Worm (Caenorhabditis elegans) whole organism, midembryonic: Measurements from ENCODE around the gene F35H12.1.

ENCODE experiments used
- T22C8.4 ChIP-seq: fragments of 200-800 bp; sonication (Bioruptor generic); IDR thresholded peaks from 2 replicates; pipeline ENCODE4 v1.3.6; 2022; ENCODE audit warnings: missing genetic modification characterization, missing compliant biosample characterization
- cog-1 ChIP-seq: sonication (generic microtip); optimal IDR thresholded peaks from 2 replicates; lab custom pipeline; 2016; ENCODE audit warnings: missing genetic modification characterization, missing compliant biosample characterization
- flt-1 ChIP-seq: fragments of 200-800 bp; sonication (Bioruptor generic); IDR thresholded peaks from 2 replicates; pipeline ENCODE4 v1.3.6; 2022; ENCODE audit warnings: missing genetic modification characterization, missing compliant biosample characterization
- klf-2 ChIP-seq: fragments of 200-800 bp; sonication (Bioruptor generic); conservative IDR thresholded peaks from 2 replicates; pipeline ENCODE4 v1.3.6; 2022; ENCODE audit warnings: missing genetic modification reagents, missing genetic modification characterization, missing compliant biosample characterization
- med-1 ChIP-seq: sonication (generic microtip); optimal IDR thresholded peaks from 2 replicates; lab custom pipeline; 2017; ENCODE audit warnings: missing genetic modification characterization, mild to moderate bottlenecking, missing compliant biosample characterization, antibody characterized with exemption, missing genetic modification reagents; ENCODE audit not compliant: insufficient read depth
- ref-1 ChIP-seq: fragments of 200-800 bp; sonication (Bioruptor generic); conservative IDR thresholded peaks from 2 replicates; pipeline ENCODE4 v1.3.6; 2022; ENCODE audit warnings: missing genetic modification reagents, missing genetic modification characterization, missing compliant biosample characterization
- tab-1 ChIP-seq: fragments of 200-800 bp; sonication (Bioruptor generic); IDR thresholded peaks from 2 replicates; pipeline ENCODE4 v1.3.6; 2022; ENCODE audit warnings: missing genetic modification characterization, missing compliant biosample characterization
- ztf-23 ChIP-seq: fragments of 200-800 bp; sonication (Bioruptor generic); IDR thresholded peaks from 2 replicates; pipeline ENCODE4 v1.3.6; 2022; ENCODE audit warnings: missing genetic modification reagents, missing genetic modification characterization, missing compliant biosample characterization
- ztf-29 ChIP-seq: fragments of 200-800 bp; sonication (Bioruptor generic); IDR thresholded peaks from 2 replicates; pipeline ENCODE4 v1.3.6; 2022; ENCODE audit warnings: missing genetic modification reagents, missing genetic modification characterization, missing compliant biosample characterization

F35H12.1 gene

DNA sequence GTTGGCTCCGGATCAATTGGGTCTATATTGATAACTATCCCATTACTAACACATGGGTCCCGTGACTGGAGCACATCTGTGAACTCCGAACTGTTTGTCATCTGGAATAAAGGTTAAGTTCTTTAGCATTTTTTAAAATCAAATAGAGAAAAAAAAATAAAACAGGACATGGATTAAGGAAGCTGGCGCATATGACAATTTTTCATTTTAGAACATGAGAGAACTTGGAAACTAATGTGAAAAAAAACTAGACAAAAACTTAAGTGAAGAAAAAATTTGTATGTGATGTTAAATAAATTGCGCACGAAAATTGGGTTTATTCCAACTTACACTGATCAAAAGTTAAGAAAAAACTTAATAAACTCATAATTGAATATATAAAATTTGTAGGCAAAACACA, 15.2 kb downstream of the F35H12.1 start, which contains the start of gene sms-2:
sms-2 (minus strand) TSS at position 101 of the 400 bp plus-strand sequence.
- no peak for TF ChIP-seq flt-1
- TF ChIP-seq T22C8.4, result no peak
- no peak for TF ChIP-seq ref-1 (GFP tag; lab: Robert Waterston, UW)
- no peak for TF ChIP-seq med-1 (GFP tag; lab: Kevin White, UChicago)
- no peak for TF ChIP-seq tab-1 (GFP tag; lab: Robert Waterston, UW)
- TF ChIP-seq ztf-23, result no peak
- TF ChIP-seq klf-2 (GFP tag; lab: Robert Waterston, UW), result no peak
- no peak for TF ChIP-seq cog-1 (tag; lab: Kevin White, UChicago)
- no peak for TF ChIP-seq ztf-29 (GFP tag; lab: Robert Waterston, UW)

DNA sequence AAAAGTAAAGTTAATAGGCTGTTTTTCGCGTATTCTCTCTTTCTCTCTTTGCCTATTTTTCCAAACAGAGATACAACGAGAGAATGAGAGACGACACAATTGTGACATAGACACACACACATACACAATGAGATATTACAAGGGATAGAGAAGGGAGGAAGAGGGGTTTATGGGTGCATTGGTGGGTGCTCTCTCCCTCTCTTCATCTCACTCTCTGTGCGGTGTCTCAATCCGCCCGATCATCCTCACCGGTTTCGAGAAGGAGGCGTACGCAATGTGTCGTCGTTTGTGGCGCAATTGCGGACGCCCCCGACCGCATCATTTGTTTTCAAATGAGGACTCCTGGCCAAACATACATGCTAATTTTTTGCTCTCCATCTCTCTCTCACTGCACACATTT, 15.9 kb downstream of the F35H12.1 start:
- no peak for TF ChIP-seq med-1 (GFP tag; lab: Kevin White, UChicago)
- TF ChIP-seq ztf-23, result peak; percentile 69; the same call in 1 of the 2 replicates
- peak; percentile 59; the same call in 1 of the 2 replicates for TF ChIP-seq klf-2 (GFP tag; lab: Robert Waterston, UW)
- peak; percentile 96 for TF ChIP-seq cog-1 (tag; lab: Kevin White, UChicago)
- TF ChIP-seq flt-1, result peak; percentile 79
- TF ChIP-seq tab-1 (GFP tag; lab: Robert Waterston, UW), result peak; percentile 80

DNA sequence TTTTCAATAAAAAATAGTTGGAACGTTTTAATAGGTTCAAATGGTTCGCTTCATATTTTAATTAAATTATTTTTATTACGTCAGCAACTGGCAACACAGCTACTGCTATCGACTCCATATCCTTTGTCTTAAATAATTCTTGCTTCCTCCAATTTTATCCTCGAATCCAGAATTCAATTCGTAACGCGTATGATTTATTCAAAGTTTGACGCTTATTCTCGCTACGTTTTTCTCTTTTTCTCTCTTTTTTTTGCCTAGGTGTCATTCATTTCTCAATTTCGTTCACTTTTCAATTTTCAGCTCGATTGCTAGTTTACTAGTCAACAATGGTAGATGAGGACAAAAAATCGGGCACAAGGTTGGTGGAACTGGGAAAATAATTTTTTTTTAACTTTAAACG, 16.9 kb downstream of the F35H12.1 start, which contains the start of gene arr-1:
arr-1 (plus strand) TSS at position 301 of the 400 bp plus-strand sequence.
- TF ChIP-seq ztf-23 (no peak), T22C8.4 (no peak), tab-1 (GFP tag; lab: Robert Waterston, UW) (no peak), flt-1 (no peak), ztf-29 (GFP tag; lab: Robert Waterston, UW) (no peak), ref-1 (GFP tag; lab: Robert Waterston, UW) (no peak), med-1 (GFP tag; lab: Kevin White, UChicago) (no peak), klf-2 (GFP tag; lab: Robert Waterston, UW) (no peak), cog-1 (tag; lab: Kevin White, UChicago) (no peak)

DNA sequence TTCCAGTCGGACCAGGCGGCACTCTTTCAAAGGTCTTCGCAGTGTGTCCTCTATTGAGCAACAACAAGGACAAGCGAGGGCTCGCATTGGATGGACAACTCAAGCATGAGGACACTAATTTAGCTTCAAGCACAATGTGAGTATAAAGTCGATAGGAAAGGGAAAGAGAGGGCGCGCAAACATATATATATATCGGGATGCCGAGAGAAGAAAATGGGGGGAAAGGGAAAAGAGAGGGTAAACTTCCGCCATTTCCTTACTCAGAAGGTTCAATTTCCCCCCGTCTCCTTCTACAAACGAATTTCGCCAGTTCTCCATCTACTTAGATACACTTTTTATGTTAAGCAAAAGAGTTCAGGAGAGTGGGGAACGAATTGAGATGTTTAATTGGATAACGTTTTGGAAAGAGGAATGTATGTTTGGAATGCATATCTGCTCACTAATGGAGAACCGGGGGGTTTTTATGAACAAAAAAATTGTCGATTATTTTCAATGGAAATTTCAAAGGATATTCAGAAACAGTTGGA, 19.0 kb downstream of the F35H12.1 start:
- TF ChIP-seq med-1 (GFP tag; lab: Kevin White, UChicago), result no peak
- TF ChIP-seq flt-1, result no peak
- TF ChIP-seq cog-1 (tag; lab: Kevin White, UChicago), result peak; percentile 8

DNA sequence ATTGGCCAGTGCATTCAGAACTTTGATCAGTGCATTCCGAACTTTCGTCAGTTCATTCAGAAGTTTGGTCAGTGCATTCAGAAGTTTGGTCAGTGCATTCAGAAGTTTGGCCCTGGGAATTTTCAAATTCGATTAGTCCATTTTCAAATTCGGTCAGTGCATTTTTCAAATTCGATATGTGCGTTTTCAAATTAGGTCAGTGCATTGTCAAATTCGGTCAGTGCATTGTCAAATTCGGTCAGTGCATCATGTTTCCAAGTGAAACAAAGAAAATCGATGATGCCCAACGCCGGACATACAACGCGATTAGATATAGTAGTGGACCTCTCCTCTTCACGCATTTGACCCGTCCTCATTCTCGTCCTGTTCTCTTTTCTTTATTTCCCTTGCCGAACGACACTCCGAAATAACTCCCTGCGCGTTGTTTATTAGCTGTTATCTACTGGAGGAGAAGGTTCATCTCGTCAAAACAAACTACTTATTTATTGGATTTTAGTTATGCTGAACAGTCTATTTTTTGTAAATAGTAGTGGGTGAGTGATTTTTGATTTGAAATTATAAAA, 21.0 kb downstream of the F35H12.1 start, which contains the start of gene apm-3:
apm-3 (plus strand) TSS at position 477 of the 563 bp plus-strand sequence.
- TF ChIP-seq cog-1 (tag; lab: Kevin White, UChicago) (peak; percentile 36), tab-1 (GFP tag; lab: Robert Waterston, UW) (0 out of 2 replicates have a peak, but pooled peaks have one; percentile 53), ztf-29 (GFP tag; lab: Robert Waterston, UW) (no peak), T22C8.4 (0 out of 2 replicates have a peak, but pooled peaks have one; percentile 17)

DNA sequence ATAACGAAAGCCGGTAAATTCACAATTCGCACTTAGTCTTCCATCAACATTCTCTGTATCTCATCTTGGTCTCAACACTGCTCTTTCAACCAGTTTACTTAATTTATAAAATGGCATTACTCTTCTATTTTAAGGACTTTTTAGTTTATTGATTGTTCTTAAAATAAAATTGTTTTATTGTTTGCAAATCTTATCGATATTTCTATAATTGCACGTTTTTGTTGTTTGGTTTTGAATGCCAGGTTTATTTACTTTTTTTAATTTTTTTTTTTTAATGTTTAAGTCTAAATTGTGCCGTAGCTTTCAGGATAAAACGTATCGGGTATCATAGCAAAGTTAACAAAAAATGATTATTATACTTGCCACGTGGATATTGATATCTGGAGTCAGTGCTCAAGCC, 24.0 kb downstream of the F35H12.1 start, which contains the start of gene chil-10:
chil-10 (plus strand) TSS at position 301 of the 400 bp plus-strand sequence.
- TF ChIP-seq T22C8.4, result no peak
- no peak for TF ChIP-seq ref-1 (GFP tag; lab: Robert Waterston, UW)
- no peak for TF ChIP-seq med-1 (GFP tag; lab: Kevin White, UChicago)
- no peak for TF ChIP-seq ztf-23
- TF ChIP-seq ztf-29 (GFP tag; lab: Robert Waterston, UW), result no peak
- no peak for TF ChIP-seq klf-2 (GFP tag; lab: Robert Waterston, UW)
- TF ChIP-seq cog-1 (tag; lab: Kevin White, UChicago), result no peak
- TF ChIP-seq flt-1, result no peak
- no peak for TF ChIP-seq tab-1 (GFP tag; lab: Robert Waterston, UW)

DNA sequence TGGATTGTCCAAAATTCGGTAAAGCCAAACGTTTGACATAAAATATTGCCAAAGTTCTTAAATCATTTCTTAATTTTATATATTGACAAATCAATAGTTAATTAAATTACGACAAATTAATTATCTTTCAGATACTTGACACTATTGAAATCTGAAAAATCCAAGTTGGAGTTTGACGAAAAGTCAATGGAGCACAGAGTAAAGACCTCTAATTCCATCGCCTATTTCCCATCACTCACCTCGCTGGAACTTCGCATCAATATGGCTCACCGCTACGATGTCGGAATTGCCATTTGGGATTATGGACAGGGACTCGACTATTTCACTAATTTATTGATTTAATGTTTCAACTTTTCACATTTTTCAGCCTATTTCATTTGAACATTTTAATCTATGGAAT, 26.5 kb downstream of the F35H12.1 start:
- TF ChIP-seq cog-1 (tag; lab: Kevin White, UChicago) (no peak), klf-2 (GFP tag; lab: Robert Waterston, UW) (no peak), tab-1 (GFP tag; lab: Robert Waterston, UW) (no peak), T22C8.4 (no peak), ztf-29 (GFP tag; lab: Robert Waterston, UW) (no peak), ztf-23 (no peak), flt-1 (no peak), ref-1 (GFP tag; lab: Robert Waterston, UW) (no peak), med-1 (GFP tag; lab: Kevin White, UChicago) (no peak)

DNA sequence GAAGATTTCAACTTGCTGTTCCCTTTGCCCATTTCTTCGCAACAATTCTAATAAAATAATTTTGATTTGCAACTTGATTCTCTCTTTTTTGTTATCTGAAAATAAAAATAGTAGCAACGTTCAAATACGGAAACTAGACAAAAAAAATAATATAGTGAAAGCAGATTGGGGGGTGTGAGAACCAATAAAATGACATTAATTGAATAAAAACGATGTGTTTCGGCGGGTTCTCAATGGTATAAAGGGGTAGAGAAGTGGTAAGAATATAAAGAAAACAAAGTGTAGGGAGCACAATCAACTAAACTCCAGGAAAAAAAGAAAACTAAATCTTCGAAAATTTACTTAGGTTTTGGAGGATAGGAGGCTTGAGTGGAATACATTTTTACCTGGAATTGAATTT, 29.6 kb downstream of the F35H12.1 start, which contains the start of gene ncs-1:
ncs-1 (minus strand) TSS at position 101 of the 400 bp plus-strand sequence.
- TF ChIP-seq T22C8.4 (no peak), med-1 (GFP tag; lab: Kevin White, UChicago) (no peak), ztf-29 (GFP tag; lab: Robert Waterston, UW) (no peak), flt-1 (no peak), tab-1 (GFP tag; lab: Robert Waterston, UW) (no peak), cog-1 (tag; lab: Kevin White, UChicago) (no peak), klf-2 (GFP tag; lab: Robert Waterston, UW) (no peak), ref-1 (GFP tag; lab: Robert Waterston, UW) (no peak), ztf-23 (no peak)

DNA sequence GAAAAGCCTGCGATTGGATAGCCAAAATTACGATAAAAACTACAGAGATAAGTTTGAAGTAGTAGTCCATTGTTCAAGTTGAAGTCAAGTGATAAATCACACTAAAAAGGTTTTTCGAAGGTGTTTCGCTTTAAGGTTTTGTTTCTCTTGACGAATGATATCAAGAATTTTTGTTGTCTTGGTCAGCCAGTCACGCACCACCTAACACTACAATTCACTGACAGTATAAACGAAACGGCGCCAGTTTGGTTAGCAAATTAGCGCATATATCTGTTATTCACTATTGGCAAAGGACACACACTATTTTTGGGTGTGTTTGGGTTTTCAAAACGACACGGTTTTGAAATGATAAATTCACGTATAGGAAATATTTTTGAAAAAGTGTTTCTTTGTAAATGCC, 36.5 kb downstream of the F35H12.1 start, which contains the start of gene C44C1.6:
C44C1.6 (minus strand) TSS at position 199 of the 400 bp plus-strand sequence.
- TF ChIP-seq med-1 (GFP tag; lab: Kevin White, UChicago) (no peak), ztf-23 (no peak), T22C8.4 (no peak), klf-2 (GFP tag; lab: Robert Waterston, UW) (no peak), tab-1 (GFP tag; lab: Robert Waterston, UW) (no peak), flt-1 (no peak), cog-1 (tag; lab: Kevin White, UChicago) (no peak), ref-1 (GFP tag; lab: Robert Waterston, UW) (no peak), ztf-29 (GFP tag; lab: Robert Waterston, UW) (no peak)
